Worm (Caenorhabditis elegans) whole organism, L1 larva: ENCODE data around the gene srh-184.

Experiments
- aha-1 ChIP-seq: fragments of 150-350 bp; optimal IDR thresholded peaks from 2 replicates; lab custom pipeline; 2014; ENCODE audit warnings: missing biosample characterization, missing genetic modification characterization
- ceh-82 ChIP-seq, 3 experiments: fragments of 150-350 bp in 1 of 3; sonication (generic microtip) in 2 of 3; optimal IDR thresholded peaks; 2 replicates each; lab custom pipeline; 2014 to 2017; ENCODE audit warnings: missing biosample characterization in 3 of 3, missing genetic modification characterization in 3 of 3
- ces-1 ChIP-seq: fragments of 150-350 bp; optimal IDR thresholded peaks from 2 replicates; lab custom pipeline; 2014; ENCODE audit warnings: missing biosample characterization, missing genetic modification reagents, missing genetic modification characterization
- fos-1 ChIP-seq: fragments of 150-350 bp; optimal IDR thresholded peaks from 2 replicates; lab custom pipeline; 2014; ENCODE audit warnings: missing biosample characterization, missing genetic modification characterization
- lsy-2 ChIP-seq, 2 experiments: fragments of 150-350 bp; optimal IDR thresholded peaks; 2 replicates each; lab custom pipeline; 2014; ENCODE audit warnings: missing biosample characterization in 2 of 2, missing genetic modification characterization in 2 of 2
- mdl-1 ChIP-seq, 2 experiments: fragments of 150-350 bp; optimal IDR thresholded peaks; 2 replicates each; lab custom pipeline; 2014 to 2017; ENCODE audit warnings: missing biosample characterization in 2 of 2, missing genetic modification characterization in 2 of 2, inconsistent platforms in 1 of 2
- nhr-28 ChIP-seq: fragments of 150-350 bp; optimal IDR thresholded peaks from 2 replicates; lab custom pipeline; 2014; ENCODE audit warnings: missing biosample characterization, missing genetic modification characterization

ce11 chrV:10790921-10791320, 7.1 kb downstream of the srh-184 start, which contains the start of gene D1054.9:
- no peak for TF ChIP-seq fos-1
- no peak for TF ChIP-seq aha-1 (tag; lab: Kevin White, UChicago)
- no peak for TF ChIP-seq lsy-2 (tag; optimal IDR thresholded peaks at IDR 0.05; lab: Kevin White, UChicago)
- no peak for TF ChIP-seq ces-1 (GFP tag; lab: Kevin White, UChicago)
- TF ChIP-seq nhr-28: no peak
- TF ChIP-seq mdl-1 (tag; optimal IDR thresholded peaks at IDR 0.05; lab: Kevin White, UChicago): no peak
- no peak for TF ChIP-seq ceh-82 (tag; optimal IDR thresholded peaks at IDR 0.05; lab: Kevin White, UChicago)
